Worm (Caenorhabditis elegans) whole organism, L4 larva: ENCODE data around the gene Y54G2A.38.
A peak's percentile ranks its signal among the peaks of the same experiment; 100 is the strongest.

Experiments
- F37D6.2 ChIP-seq: sonication (generic microtip); optimal IDR thresholded peaks from 2 replicates; lab custom pipeline; 2016; ENCODE audit warnings: mild to moderate bottlenecking, missing genetic modification characterization, missing compliant biosample characterization
- F49E8.2 ChIP-seq: sonication (generic microtip); optimal IDR thresholded peaks from 2 replicates; lab custom pipeline; 2016; ENCODE audit warnings: missing compliant biosample characterization, mild to moderate bottlenecking, missing genetic modification characterization, borderline replicate concordance
- ZK337.2 ChIP-seq: fragments of 200-800 bp; sonication (Bioruptor generic); IDR thresholded peaks from 2 replicates; pipeline ENCODE4 v1.3.6; 2022; ENCODE audit warnings: missing genetic modification reagents, missing genetic modification characterization, missing compliant biosample characterization
- aha-1 ChIP-seq: fragments of 150-350 bp; peaks from one replicate; lab custom pipeline; 2014; ENCODE audit warnings: missing biosample characterization, missing genetic modification characterization
- aly-2 ChIP-seq: sonication (generic microtip); optimal IDR thresholded peaks from 2 replicates; lab custom pipeline; 2018; ENCODE audit warnings: missing biosample characterization, missing genetic modification characterization
- arid-1 ChIP-seq: fragments of 200-800 bp; sonication (Bioruptor generic); conservative IDR thresholded peaks from 2 replicates; pipeline ENCODE4 v1.3.6; 2022; ENCODE audit warnings: missing genetic modification reagents, missing genetic modification characterization, missing compliant biosample characterization
- ceh-32 ChIP-seq: sonication (generic microtip); optimal IDR thresholded peaks from 2 replicates; lab custom pipeline; 2016; ENCODE audit warnings: mild to moderate bottlenecking, missing genetic modification characterization, missing compliant biosample characterization; ENCODE audit not compliant: poor library complexity
- ceh-44 ChIP-seq: fragments of 200-800 bp; sonication (Bioruptor generic); IDR thresholded peaks from 2 replicates; pipeline ENCODE4 v1.3.6; 2022; ENCODE audit warnings: missing genetic modification reagents, missing genetic modification characterization, missing compliant biosample characterization
- ces-1 ChIP-seq: fragments of 150-350 bp; sonication (generic microtip); optimal IDR thresholded peaks from 4 replicates; lab custom pipeline; 2014; ENCODE audit warnings: missing biosample characterization, missing genetic modification reagents, missing genetic modification characterization
- daf-16 ChIP-seq, 3 experiments: sonication (generic microtip); optimal IDR thresholded peaks; 2 replicates each; lab custom pipeline; 2016 to 2017; ENCODE audit warnings: missing genetic modification characterization in 3 of 3, missing genetic modification reagents in 3 of 3, mild to moderate bottlenecking in 2 of 3, missing compliant biosample characterization in 2 of 3, missing biosample characterization in 1 of 3, moderate library complexity in 1 of 3
- daf-19 ChIP-seq: fragments of 200-800 bp; sonication (Bioruptor generic); conservative IDR thresholded peaks from 2 replicates; pipeline ENCODE4 v1.3.6; 2022; ENCODE audit warnings: missing genetic modification characterization, missing compliant biosample characterization
- dmd-6 ChIP-seq: fragments of 200-800 bp; sonication (Bioruptor generic); IDR thresholded peaks from 2 replicates; pipeline ENCODE4 v1.3.6; 2022; ENCODE audit warnings: missing genetic modification reagents, missing genetic modification characterization, missing compliant biosample characterization
- dmd-8 ChIP-seq: fragments of 200-800 bp; sonication (Bioruptor generic); IDR thresholded peaks from 2 replicates; pipeline ENCODE4 v1.3.6; 2022; ENCODE audit warnings: missing genetic modification characterization, missing compliant biosample characterization
- dve-1 ChIP-seq: sonication (generic microtip); optimal IDR thresholded peaks from 2 replicates; lab custom pipeline; 2017; ENCODE audit warnings: antibody characterized with exemption, mild to moderate bottlenecking, missing genetic modification characterization, missing compliant biosample characterization; ENCODE audit not compliant: insufficient read depth
- egl-27 ChIP-seq: sonication (generic microtip); optimal IDR thresholded peaks from 3 replicates; lab custom pipeline; 2017; ENCODE audit warnings: missing biosample characterization, missing genetic modification reagents, missing genetic modification characterization
- fkh-10 ChIP-seq: fragments of 150-350 bp; optimal IDR thresholded peaks from 2 replicates; lab custom pipeline; 2014; ENCODE audit warnings: missing biosample characterization, missing genetic modification reagents, missing genetic modification characterization
- gei-8 ChIP-seq: fragments of 200-800 bp; sonication (Bioruptor generic); optimal IDR thresholded peaks from 2 replicates; lab custom pipeline; 2018; ENCODE audit warnings: mild to moderate bottlenecking, missing genetic modification characterization, missing compliant biosample characterization
- hif-1 ChIP-seq, 2 experiments: sonication (generic microtip); optimal IDR thresholded peaks; 2 replicates each; lab custom pipeline; 2016 to 2017; ENCODE audit warnings: missing compliant biosample characterization in 2 of 2, missing genetic modification characterization in 2 of 2, missing genetic modification reagents in 2 of 2, missing genotype in 2 of 2, mild to moderate bottlenecking in 1 of 2
- jun-1 ChIP-seq: fragments of 150-350 bp; optimal IDR thresholded peaks from 2 replicates; lab custom pipeline; 2014; ENCODE audit warnings: missing biosample characterization, missing genetic modification reagents, missing genetic modification characterization
- lin-1 ChIP-seq: fragments of 200-800 bp; sonication (Bioruptor generic); IDR thresholded peaks from 2 replicates; pipeline ENCODE4 v1.3.6; 2022; ENCODE audit warnings: missing genetic modification reagents, missing genetic modification characterization, missing compliant biosample characterization
- lin-13 ChIP-seq: fragments of 150-350 bp; optimal IDR thresholded peaks from 2 replicates; lab custom pipeline; 2014; ENCODE audit warnings: missing biosample characterization, missing genetic modification reagents, missing genetic modification characterization
- lin-38 ChIP-seq: fragments of 200-800 bp; sonication (Bioruptor generic); IDR thresholded peaks from 2 replicates; pipeline ENCODE4 v1.3.6; 2022; ENCODE audit warnings: missing genetic modification reagents, missing genetic modification characterization, missing compliant biosample characterization
- lin-39 ChIP-seq: fragments of 150-350 bp; optimal IDR thresholded peaks from 2 replicates; lab custom pipeline; 2014; ENCODE audit warnings: missing biosample characterization, missing genetic modification reagents, missing genetic modification characterization
- lir-3 ChIP-seq: sonication (generic microtip); optimal IDR thresholded peaks from 2 replicates; lab custom pipeline; 2016; ENCODE audit warnings: mild to moderate bottlenecking, missing genetic modification characterization, missing compliant biosample characterization
- madf-9 ChIP-seq: fragments of 200-800 bp; sonication (Bioruptor generic); conservative IDR thresholded peaks from 2 replicates; pipeline ENCODE4 v1.3.6; 2022; ENCODE audit warnings: missing genetic modification reagents, missing genetic modification characterization, missing compliant biosample characterization
- mdl-1 ChIP-seq, 2 experiments: fragments of 150-350 bp in 1 of 2; sonication (generic microtip) in 1 of 2; optimal IDR thresholded peaks; 2 replicates each; lab custom pipeline; 2014 to 2017; ENCODE audit warnings: missing biosample characterization in 2 of 2, missing genetic modification characterization in 2 of 2
- mdt-29 ChIP-seq: fragments of 200-800 bp; sonication (Bioruptor generic); IDR thresholded peaks from 2 replicates; pipeline ENCODE4 v1.3.6; 2022; ENCODE audit warnings: missing genetic modification reagents, missing genetic modification characterization, missing compliant biosample characterization
- mep-1 ChIP-seq: fragments of 150-350 bp; sonication (generic microtip); optimal IDR thresholded peaks from 3 replicates; lab custom pipeline; 2014; ENCODE audit warnings: missing biosample characterization, missing genetic modification characterization
- mes-2 ChIP-seq: sonication (generic microtip); optimal IDR thresholded peaks from 2 replicates; lab custom pipeline; 2016; ENCODE audit warnings: missing genotype, mild to moderate bottlenecking, missing genetic modification characterization, missing compliant biosample characterization; ENCODE audit not compliant: poor library complexity, severe bottlenecking
- mxl-3 ChIP-seq: fragments of 200-800 bp; sonication (Bioruptor generic); optimal IDR thresholded peaks from 2 replicates; lab custom pipeline; 2018; ENCODE audit warnings: mild to moderate bottlenecking, missing genetic modification characterization, missing compliant biosample characterization
- nhr-11 ChIP-seq: fragments of 150-350 bp; optimal IDR thresholded peaks from 2 replicates; lab custom pipeline; 2014; ENCODE audit warnings: missing biosample characterization, missing genetic modification characterization
- nhr-237 ChIP-seq: sonication (generic microtip); optimal IDR thresholded peaks from 2 replicates; lab custom pipeline; 2017; ENCODE audit warnings: missing biosample characterization, missing genetic modification characterization
- nhr-25 ChIP-seq: sonication (generic microtip); optimal IDR thresholded peaks from 2 replicates; lab custom pipeline; 2017; ENCODE audit warnings: missing genetic modification characterization, mild to moderate bottlenecking, missing compliant biosample characterization, antibody characterized with exemption, moderate library complexity, borderline replicate concordance; ENCODE audit not compliant: insufficient read depth
- nhr-41 ChIP-seq: fragments of 200-800 bp; sonication (Bioruptor generic); IDR thresholded peaks from 2 replicates; pipeline ENCODE4 v1.3.6; 2022; ENCODE audit warnings: missing genetic modification reagents, missing genetic modification characterization, missing compliant biosample characterization
- nhr-48 ChIP-seq: sonication (generic microtip); optimal IDR thresholded peaks from 2 replicates; lab custom pipeline; 2016; ENCODE audit warnings: mild to moderate bottlenecking, missing genetic modification characterization, missing compliant biosample characterization
- nhr-6 ChIP-seq: fragments of 150-350 bp; optimal IDR thresholded peaks from 2 replicates; lab custom pipeline; 2014; ENCODE audit warnings: missing biosample characterization, missing genetic modification characterization
- nhr-77 ChIP-seq: fragments of 150-350 bp; optimal IDR thresholded peaks from 2 replicates; lab custom pipeline; 2014; ENCODE audit warnings: missing biosample characterization, missing genetic modification characterization
- rbr-2 ChIP-seq: sonication (generic microtip); optimal IDR thresholded peaks from 2 replicates; lab custom pipeline; 2016; ENCODE audit warnings: missing genotype, missing genetic modification characterization, missing compliant biosample characterization
- set-16 ChIP-seq: fragments of 200-800 bp; sonication (Bioruptor generic); IDR thresholded peaks from 2 replicates; pipeline ENCODE4 v1.3.6; 2022; ENCODE audit warnings: missing genetic modification reagents, missing genetic modification characterization, missing compliant biosample characterization
- snpc-4 ChIP-seq: fragments of 150-350 bp; optimal IDR thresholded peaks from 2 replicates; lab custom pipeline; 2014; ENCODE audit warnings: missing biosample characterization, missing genetic modification characterization
- spr-1 ChIP-seq: sonication (generic microtip); optimal IDR thresholded peaks from 2 replicates; lab custom pipeline; 2016; ENCODE audit warnings: mild to moderate bottlenecking, missing genetic modification characterization, missing compliant biosample characterization
- spr-3 ChIP-seq: fragments of 200-800 bp; sonication (Bioruptor generic); optimal IDR thresholded peaks from 2 replicates; lab custom pipeline; 2018; ENCODE audit warnings: mild to moderate bottlenecking, missing genetic modification characterization, missing compliant biosample characterization
- unc-130 ChIP-seq: sonication (generic microtip); optimal IDR thresholded peaks from 2 replicates; lab custom pipeline; 2016; ENCODE audit warnings: missing genetic modification reagents, missing genetic modification characterization, missing compliant biosample characterization
- unc-39 ChIP-seq: sonication (generic microtip); optimal IDR thresholded peaks from 2 replicates; lab custom pipeline; 2017; ENCODE audit warnings: missing biosample characterization, missing genetic modification characterization
- unc-62 ChIP-seq, 3 experiments: fragments of 150-350 bp in 1 of 3; sonication (generic microtip); optimal IDR thresholded peaks in 2 of 3; peaks in 1 of 3; 1 replicate in 1 of 3; 2 replicates in 2 of 3; lab custom pipeline; 2014 to 2017; ENCODE audit warnings: missing biosample characterization in 3 of 3, missing genetic modification characterization in 3 of 3, missing genetic modification reagents in 3 of 3, missing genotype in 1 of 3
- zag-1 ChIP-seq: fragments of 150-350 bp; optimal IDR thresholded peaks from 2 replicates; lab custom pipeline; 2014; ENCODE audit warnings: missing biosample characterization, missing genetic modification characterization
- zfp-2 ChIP-seq: sonication (generic microtip); optimal IDR thresholded peaks from 2 replicates; lab custom pipeline; 2016; ENCODE audit warnings: mild to moderate bottlenecking, missing genetic modification characterization, missing compliant biosample characterization
- zfp-3 ChIP-seq: fragments of 200-800 bp; sonication (Bioruptor generic); conservative IDR thresholded peaks from 2 replicates; pipeline ENCODE4 v1.3.6; 2022; ENCODE audit warnings: missing genetic modification reagents, missing genetic modification characterization, missing compliant biosample characterization
- zip-11 ChIP-seq: fragments of 200-800 bp; sonication (Bioruptor generic); IDR thresholded peaks from 2 replicates; pipeline ENCODE4 v1.3.6; 2022; ENCODE audit warnings: missing genetic modification characterization, missing compliant biosample characterization
- ztf-7 ChIP-seq: fragments of 150-350 bp; optimal IDR thresholded peaks from 2 replicates; lab custom pipeline; 2014; ENCODE audit warnings: missing biosample characterization, missing genetic modification characterization

The Y54G2A.38 gene

DNA sequence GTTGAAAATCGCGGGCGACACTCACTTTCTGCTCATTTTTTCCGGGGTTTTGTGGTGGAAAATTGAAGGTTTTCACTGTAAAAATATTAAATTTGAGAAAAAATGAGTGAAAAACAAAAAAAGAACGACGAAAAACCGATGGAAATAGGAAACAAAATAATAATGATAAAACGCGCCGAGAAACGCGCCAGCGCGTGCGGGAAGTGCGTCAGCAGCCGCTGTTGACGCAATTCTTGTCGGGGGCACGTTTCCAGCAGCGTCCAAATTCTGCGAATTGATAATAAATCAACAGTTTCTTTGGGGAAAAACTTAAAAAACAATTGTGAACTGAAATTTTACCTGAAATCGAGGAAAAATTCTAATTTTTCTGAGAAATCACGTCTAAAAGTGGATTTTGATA, 33.5 kb upstream of the Y54G2A.38 start, which contains the start of gene ubxn-2 (continued):
- TF ChIP-seq mes-2 (tag; lab: Kevin White, UChicago) (peak; percentile 92), ZK337.2 (GFP tag; lab: Robert Waterston, UW) (no peak), madf-9 (GFP tag; lab: Robert Waterston, UW) (no peak), unc-39 (tag; lab: Kevin White, UChicago) (no peak), gei-8 (GFP tag; lab: Kevin White, UChicago) (no peak), zfp-2 (tag; lab: Kevin White, UChicago) (no peak), nhr-41 (GFP tag; lab: Robert Waterston, UW) (no peak), lir-3 (tag; lab: Kevin White, UChicago) (no peak), nhr-6 (tag; lab: Kevin White, UChicago) (peak; percentile 49), set-16 (no peak), mdl-1 (tag; optimal IDR thresholded peaks at IDR 0.05; lab: Kevin White, UChicago) (peak in 1 of 2 experiments; percentile 52), nhr-11 (peak; percentile 24), lin-13 (peak; percentile 59), lin-1 (GFP tag; lab: Robert Waterston, UW) (no peak), mxl-3 (GFP tag; lab: Kevin White, UChicago) (peak; percentile 65), dmd-6 (GFP tag; lab: Robert Waterston, UW) (peak; percentile 72), arid-1 (GFP tag; lab: Robert Waterston, UW) (no peak), daf-16 (GFP tag; optimal IDR thresholded peaks at IDR 0.05; lab: Kevin White, UChicago) (no peak), daf-16 (tag; optimal IDR thresholded peaks at IDR 0.05; lab: Kevin White, UChicago) (peak; percentile 34), zfp-3 (GFP tag; lab: Robert Waterston, UW) (no peak; the same call in 1 of the 2 replicates), ceh-44 (GFP tag; lab: Robert Waterston, UW) (no peak), unc-62 (GFP tag; optimal IDR thresholded peaks at IDR 0.05 in 1 of 2; lab: Kevin White, UChicago) (no peak), unc-62 (tag; optimal IDR thresholded peaks at IDR 0.05; lab: Kevin White, UChicago) (no peak), jun-1 (tag; lab: Kevin White, UChicago) (peak; percentile 35), mep-1 (tag; lab: Kevin White, UChicago) (peak; percentile 79), hif-1 (tag; optimal IDR thresholded peaks at IDR 0.05; lab: Kevin White, UChicago) (peak in 1 of 2 experiments; percentile 61), zag-1 (tag; lab: Kevin White, UChicago) (no peak), ces-1 (GFP tag; lab: Kevin White, UChicago) (no peak), ceh-32 (tag; lab: Kevin White, UChicago) (no peak), lin-39 (tag; lab: Kevin White, UChicago) (no peak), daf-19 (no peak), nhr-48 (peak; percentile 28), F49E8.2 (tag; lab: Kevin White, UChicago) (no peak), lin-38 (GFP tag; lab: Robert Waterston, UW) (peak; percentile 85), egl-27 (tag; lab: Kevin White, UChicago) (no peak), dmd-8 (GFP tag; lab: Robert Waterston, UW) (no peak), spr-3 (peak; percentile 32), nhr-25 (tag; lab: Kevin White, UChicago) (peak; percentile 15), aly-2 (no peak), ztf-7 (tag; lab: Kevin White, UChicago) (peak; percentile 80), dve-1 (peak; percentile 80), spr-1 (tag; lab: Kevin White, UChicago) (peak; percentile 58), nhr-237 (tag; lab: Kevin White, UChicago) (no peak), aha-1 (tag; lab: Kevin White, UChicago) (no peak), unc-130 (GFP tag; lab: Kevin White, UChicago) (peak; percentile 37), fkh-10 (peak; percentile 34), mdt-29 (GFP tag; lab: Robert Waterston, UW) (no peak), rbr-2 (tag; lab: Kevin White, UChicago) (peak; percentile 77), F37D6.2 (peak; percentile 48), zip-11 (no peak), nhr-77 (tag; lab: Kevin White, UChicago) (no peak), snpc-4 (tag; lab: Kevin White, UChicago) (no peak)
